Worm (Caenorhabditis elegans): ENCODE measurements around the gene ceh-16.

DNA sequence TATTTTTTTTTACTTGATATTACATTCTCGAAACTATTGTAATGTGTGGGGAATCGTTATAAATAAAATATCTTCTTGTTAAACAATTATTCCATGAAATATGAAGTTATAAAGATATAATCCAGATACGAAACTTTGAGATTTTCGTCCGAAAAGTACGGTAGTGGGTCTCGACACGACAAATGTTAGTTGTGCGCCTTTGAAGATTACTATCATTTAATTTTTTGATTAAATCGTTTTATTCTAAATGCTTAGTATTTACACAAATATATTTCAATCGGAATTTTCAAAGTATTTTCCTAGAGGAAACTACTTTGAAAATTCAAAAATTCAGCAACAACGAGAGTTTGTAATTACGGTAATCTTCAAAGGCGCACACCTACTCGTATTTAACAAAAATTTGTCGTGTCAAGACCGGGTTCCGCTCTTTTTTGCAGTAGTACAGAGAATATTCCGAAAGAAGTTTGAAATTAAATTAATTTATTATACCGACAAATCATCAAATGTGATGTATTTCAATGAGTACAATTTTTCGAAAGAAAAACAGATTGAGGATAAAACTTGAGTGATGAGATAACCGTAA is 29.7 kb downstream of the ceh-16 start:
- TF ChIP-seq cog-1 (tag; optimal IDR thresholded peaks at IDR 0.05) (no peak), klf-2 (GFP tag; conservative IDR thresholded peaks at IDR 0.05) (no peak), ztf-23 (GFP tag; IDR thresholded peaks at IDR 0.05) (no peak), med-1 (GFP tag; optimal IDR thresholded peaks at IDR 0.05; ENCODE audit: insufficient read depth) (no peak), ref-1 (GFP tag; conservative IDR thresholded peaks at IDR 0.05) (no peak), T22C8.4 (GFP tag; IDR thresholded peaks at IDR 0.05) (no peak)

Measured in whole organism, midembryonic.